Worm (Caenorhabditis elegans) whole organism, L3 larva: ENCODE measurements around the gene sru-25.

Experiments
- ama-1 ChIP-seq: fragments of 150-350 bp; optimal IDR thresholded peaks from 2 replicates; lab custom pipeline; 2018
- ceh-28 ChIP-seq: fragments of 150-350 bp; optimal IDR thresholded peaks from 2 replicates; lab custom pipeline; 2014; ENCODE audit warnings: missing biosample characterization, missing genetic modification reagents, missing genetic modification characterization
- elt-2 ChIP-seq: sonication (generic microtip); optimal IDR thresholded peaks from 2 replicates; lab custom pipeline; 2016; ENCODE audit warnings: missing genetic modification reagents, mild to moderate bottlenecking, missing genetic modification characterization, missing compliant biosample characterization
- jun-1 ChIP-seq: fragments of 150-350 bp; optimal IDR thresholded peaks from 2 replicates; lab custom pipeline; 2014; ENCODE audit warnings: missing biosample characterization, missing genetic modification reagents, missing genetic modification characterization
- lin-39 ChIP-seq: fragments of 150-350 bp; optimal IDR thresholded peaks from 2 replicates; lab custom pipeline; 2018; ENCODE audit warnings: missing biosample characterization, missing genetic modification reagents, missing genetic modification characterization
- snpc-4 ChIP-seq: fragments of 150-350 bp; optimal IDR thresholded peaks from 2 replicates; lab custom pipeline; 2014; ENCODE audit warnings: missing biosample characterization, missing genetic modification characterization
- tbx-2 ChIP-seq: sonication (generic microtip); optimal IDR thresholded peaks from 2 replicates; lab custom pipeline; 2016; ENCODE audit warnings: mild to moderate bottlenecking, missing genetic modification characterization, missing compliant biosample characterization
- ztf-11 ChIP-seq: fragments of 150-350 bp; optimal IDR thresholded peaks from 2 replicates; lab custom pipeline; 2014; ENCODE audit warnings: missing biosample characterization, missing genetic modification characterization

DNA sequence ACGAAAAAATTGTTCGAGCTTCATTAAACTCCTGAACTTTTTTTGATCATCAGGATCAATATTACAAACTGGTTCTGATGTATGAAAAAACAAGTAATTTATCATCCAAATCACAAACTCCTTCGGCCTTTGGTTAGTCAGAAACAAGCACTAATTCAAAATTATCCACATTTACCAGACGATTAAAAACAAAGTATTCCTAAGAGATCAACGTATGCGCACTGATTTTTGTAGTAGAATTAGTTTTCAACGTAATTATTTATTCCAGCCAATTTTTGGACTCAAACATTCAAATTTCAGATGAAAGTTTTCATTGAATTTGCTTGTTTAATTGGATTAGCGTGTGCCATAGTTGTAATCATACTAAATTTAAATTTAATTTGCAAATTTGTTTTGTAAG, 32.8 kb upstream of the sru-25 start, which contains the start of gene srbc-38:
- TF ChIP-seq elt-2 (tag; lab: Kevin White, UChicago) (no peak), tbx-2 (tag; lab: Kevin White, UChicago) (no peak), lin-39 (tag; lab: Kevin White, UChicago) (no peak), snpc-4 (tag; lab: Kevin White, UChicago) (no peak), ama-1 (lab: Kevin White, UChicago) (no peak), ztf-11 (tag; lab: Kevin White, UChicago) (no peak), ceh-28 (tag; lab: Kevin White, UChicago) (no peak), jun-1 (no peak)
